Worm (Caenorhabditis elegans) whole organism, L3 larva: ENCODE results near the gene glb-12.

Source experiments
- R02D3.7 ChIP-seq: fragments of 150-350 bp; optimal IDR thresholded peaks from 2 replicates; lab custom pipeline; 2014; ENCODE audit warnings: missing biosample characterization, missing genetic modification characterization
- aly-2 ChIP-seq: fragments of 150-350 bp; optimal IDR thresholded peaks from 2 replicates; lab custom pipeline; 2014; ENCODE audit warnings: missing biosample characterization, missing genetic modification characterization
- ama-1 ChIP-seq: fragments of 150-350 bp; optimal IDR thresholded peaks from 2 replicates; lab custom pipeline; 2018
- ceh-28 ChIP-seq: fragments of 150-350 bp; optimal IDR thresholded peaks from 2 replicates; lab custom pipeline; 2014; ENCODE audit warnings: missing biosample characterization, missing genetic modification reagents, missing genetic modification characterization
- ceh-82 ChIP-seq: fragments of 150-350 bp; optimal IDR thresholded peaks from 2 replicates; lab custom pipeline; 2014; ENCODE audit warnings: missing biosample characterization, missing genetic modification characterization
- ceh-9 ChIP-seq: sonication (generic microtip); optimal IDR thresholded peaks from 2 replicates; lab custom pipeline; 2018; ENCODE audit warnings: missing biosample characterization, missing genetic modification characterization
- daf-12 ChIP-seq: fragments of 150-350 bp; optimal IDR thresholded peaks from 2 replicates; lab custom pipeline; 2014; ENCODE audit warnings: missing biosample characterization, missing genetic modification reagents, missing genetic modification characterization
- egl-27 ChIP-seq: sonication (generic microtip); optimal IDR thresholded peaks from 4 replicates; lab custom pipeline; 2017; ENCODE audit warnings: missing biosample characterization, missing genetic modification reagents, missing genetic modification characterization
- elt-1 ChIP-seq: fragments of 150-350 bp; optimal IDR thresholded peaks from 2 replicates; lab custom pipeline; 2014; ENCODE audit warnings: missing biosample characterization, missing genetic modification characterization
- elt-2 ChIP-seq: sonication (generic microtip); optimal IDR thresholded peaks from 2 replicates; lab custom pipeline; 2016; ENCODE audit warnings: missing genetic modification reagents, mild to moderate bottlenecking, missing genetic modification characterization, missing compliant biosample characterization
- elt-3 ChIP-seq, 3 experiments: fragments of 150-350 bp in 1 of 3; sonication (generic microtip) in 2 of 3; optimal IDR thresholded peaks; 2 replicates in 2 of 3; 4 replicates in 1 of 3; lab custom pipeline; 2014 to 2017; ENCODE audit warnings: missing biosample characterization in 3 of 3, missing genetic modification characterization in 3 of 3
- eor-1 ChIP-seq, 2 experiments: fragments of 150-350 bp; optimal IDR thresholded peaks; 2 replicates each; lab custom pipeline; 2014 to 2018; ENCODE audit warnings: missing biosample characterization in 2 of 2, missing genetic modification characterization in 2 of 2
- fkh-10 ChIP-seq: sonication (generic microtip); optimal IDR thresholded peaks from 2 replicates; lab custom pipeline; 2017; ENCODE audit warnings: missing biosample characterization, missing genetic modification reagents, missing genetic modification characterization
- fkh-2 ChIP-seq: fragments of 150-350 bp; optimal IDR thresholded peaks from 2 replicates; lab custom pipeline; 2014; ENCODE audit warnings: missing biosample characterization, missing genetic modification reagents, missing genetic modification characterization
- fos-1 ChIP-seq: fragments of 150-350 bp; optimal IDR thresholded peaks from 2 replicates; lab custom pipeline; 2014; ENCODE audit warnings: missing biosample characterization, missing genetic modification characterization
- hmg-11 ChIP-seq: sonication (generic microtip); optimal IDR thresholded peaks from 2 replicates; lab custom pipeline; 2016; ENCODE audit warnings: missing genetic modification characterization, missing compliant biosample characterization
- jun-1 ChIP-seq: fragments of 150-350 bp; optimal IDR thresholded peaks from 2 replicates; lab custom pipeline; 2014; ENCODE audit warnings: missing biosample characterization, missing genetic modification reagents, missing genetic modification characterization
- lin-15B ChIP-seq: fragments of 150-350 bp; optimal IDR thresholded peaks from 2 replicates; lab custom pipeline; 2014; ENCODE audit warnings: missing biosample characterization, missing genetic modification characterization
- mml-1 ChIP-seq: fragments of 150-350 bp; sonication (generic microtip); optimal IDR thresholded peaks from 3 replicates; lab custom pipeline; 2014; ENCODE audit warnings: missing biosample characterization, missing genetic modification characterization
- nfya-1 ChIP-seq: sonication (generic microtip); optimal IDR thresholded peaks from 2 replicates; lab custom pipeline; 2017; ENCODE audit warnings: missing genetic modification characterization, mild to moderate bottlenecking, missing compliant biosample characterization, antibody characterized with exemption, moderate library complexity; ENCODE audit not compliant: insufficient read depth
- nhr-23 ChIP-seq: fragments of 150-350 bp; optimal IDR thresholded peaks from 2 replicates; lab custom pipeline; 2014; ENCODE audit warnings: missing biosample characterization, missing genetic modification reagents, missing genetic modification characterization
- nhr-25 ChIP-seq: sonication (generic microtip); optimal IDR thresholded peaks from 2 replicates; lab custom pipeline; 2017; ENCODE audit warnings: missing biosample characterization, missing genetic modification characterization
- nhr-28 ChIP-seq: fragments of 150-350 bp; optimal IDR thresholded peaks from 2 replicates; lab custom pipeline; 2014; ENCODE audit warnings: missing biosample characterization, missing genetic modification characterization
- nhr-43 ChIP-seq: sonication (generic microtip); optimal IDR thresholded peaks from 2 replicates; lab custom pipeline; 2016; ENCODE audit warnings: mild to moderate bottlenecking, missing genetic modification characterization, missing compliant biosample characterization; ENCODE audit not compliant: poor library complexity, severe bottlenecking
- nhr-67 ChIP-seq: fragments of 150-350 bp; optimal IDR thresholded peaks from 2 replicates; lab custom pipeline; 2014; ENCODE audit warnings: missing biosample characterization, missing genetic modification characterization
- pha-4 ChIP-seq: fragments of 150-350 bp; optimal IDR thresholded peaks from 2 replicates; lab custom pipeline; 2014; ENCODE audit warnings: missing biosample characterization, missing genetic modification reagents, missing genetic modification characterization
- pqm-1 ChIP-seq: fragments of 150-350 bp; optimal IDR thresholded peaks from 2 replicates; lab custom pipeline; 2017; ENCODE audit warnings: missing biosample characterization, missing genetic modification characterization, inconsistent platforms
- sea-2 ChIP-seq: fragments of 150-350 bp; sonication (generic microtip); optimal IDR thresholded peaks from 4 replicates; lab custom pipeline; 2014; ENCODE audit warnings: missing biosample characterization, missing genetic modification reagents, missing genetic modification characterization
- snpc-4 ChIP-seq: fragments of 150-350 bp; optimal IDR thresholded peaks from 2 replicates; lab custom pipeline; 2014; ENCODE audit warnings: missing biosample characterization, missing genetic modification characterization
- unc-62 ChIP-seq: fragments of 150-350 bp; sonication (generic microtip); optimal IDR thresholded peaks from 4 replicates; lab custom pipeline; 2014; ENCODE audit warnings: missing biosample characterization, missing genetic modification reagents, missing genetic modification characterization
- ztf-4 ChIP-seq: fragments of 150-350 bp; optimal IDR thresholded peaks from 2 replicates; lab custom pipeline; 2014; ENCODE audit warnings: missing biosample characterization, missing genetic modification characterization

Gene glb-12

ce11 chrII:10705347-10705996 is 26.0 kb downstream of the glb-12 start:
- TF ChIP-seq pha-4 (no peak), elt-2 (tag; lab: Kevin White, UChicago) (no peak), nhr-43 (tag; lab: Kevin White, UChicago) (no peak), eor-1 (tag; optimal IDR thresholded peaks at IDR 0.05; lab: Kevin White, UChicago) (no peak)

- TF ChIP-seq mml-1 (tag; lab: Kevin White, UChicago) (no peak), elt-3 (tag; optimal IDR thresholded peaks at IDR 0.05; lab: Kevin White, UChicago) (no peak), nhr-67 (no peak), nhr-25 (peak; percentile 56), ztf-4 (tag; lab: Kevin White, UChicago) (no peak), snpc-4 (no peak), R02D3.7 (tag; lab: Kevin White, UChicago) (no peak), unc-62 (GFP tag; lab: Kevin White, UChicago) (no peak), eor-1 (tag; optimal IDR thresholded peaks at IDR 0.05; lab: Kevin White, UChicago) (no peak), egl-27 (tag; lab: Kevin White, UChicago) (no peak), elt-1 (no peak), ama-1 (peak; percentile 69), nhr-23 (tag; lab: Kevin White, UChicago) (no peak), hmg-11 (tag; lab: Kevin White, UChicago) (no peak)
Observed at ce11 chrII:10704575-10705170, 26.8 kb downstream of the glb-12 start, which contains the start of gene col-39. Gene col-39 (plus strand): TSS chrII:10704916.

ce11 chrII:10703594-10704384 is 27.7 kb downstream of the glb-12 start, which contains the start of gene col-79:
Gene col-79 (plus strand): TSS chrII:10703613.
- TF ChIP-seq fkh-2 (tag; lab: Kevin White, UChicago) (no peak), nhr-25 (peak; percentile 69), nhr-28 (tag; lab: Kevin White, UChicago) (no peak), unc-62 (GFP tag; lab: Kevin White, UChicago) (no peak), lin-15B (tag; lab: Kevin White, UChicago) (no peak)

- TF ChIP-seq ceh-28 (tag; lab: Kevin White, UChicago) (no peak), nfya-1 (tag; lab: Kevin White, UChicago) (no peak), fkh-10 (peak; percentile 5)
Observed at ce11 chrII:10696060-10696459, 35.4 kb downstream of the glb-12 start.

ce11 chrII:10694713-10695112 is 36.7 kb downstream of the glb-12 start, which contains the start of gene lgc-57:
Gene lgc-57 (plus strand): TSS chrII:10695013.
- TF ChIP-seq lin-15B (tag; lab: Kevin White, UChicago): no peak
- no peak for TF ChIP-seq nhr-43 (tag; lab: Kevin White, UChicago)
- TF ChIP-seq ceh-9 (tag; lab: Kevin White, UChicago): no peak
- no peak for TF ChIP-seq pha-4
- TF ChIP-seq mml-1 (tag; lab: Kevin White, UChicago): no peak
- TF ChIP-seq jun-1 (tag; lab: Kevin White, UChicago): no peak
- TF ChIP-seq daf-12: no peak
- no peak for TF ChIP-seq fos-1 (tag; lab: Kevin White, UChicago)
- TF ChIP-seq nhr-67: no peak
- TF ChIP-seq aly-2: no peak
- TF ChIP-seq snpc-4: no peak
- no peak for TF ChIP-seq sea-2 (GFP tag; lab: Kevin White, UChicago)

ce11 chrII:10693655-10694054 is 37.8 kb downstream of the glb-12 start, which contains the start of gene gbh-1:
Gene gbh-1 (minus strand): TSS chrII:10693803.
- TF ChIP-seq elt-2 (tag; lab: Kevin White, UChicago): peak; percentile 60
- no peak for TF ChIP-seq ceh-82 (tag; lab: Kevin White, UChicago)
- peak; percentile 53 for TF ChIP-seq pqm-1
